Fruit fly (Drosophila melanogaster) whole organism, embryonic: ENCODE measurements around the gene CG32537.

Source experiments
- CG10565 ChIP-seq: fragments of 200-800 bp; sonication (Bioruptor generic); optimal IDR thresholded peaks from 3 replicates; lab custom pipeline; 2016; ENCODE audit warnings: missing biosample characterization, mild to moderate bottlenecking, missing genetic modification characterization
- CG11247 ChIP-seq: fragments of 200-800 bp; sonication (Bioruptor generic); IDR thresholded peaks from 2 replicates; pipeline ENCODE4 v1.3.6; 2022; ENCODE audit warnings: missing biosample characterization, missing genetic modification characterization
- CG11504 ChIP-seq: fragments of 200-800 bp; sonication (Bioruptor generic); optimal IDR thresholded peaks from 3 replicates; lab custom pipeline; 2019; ENCODE audit warnings: missing biosample characterization, mild to moderate bottlenecking, missing genetic modification characterization, moderate library complexity
- CG12744 ChIP-seq: fragments of 200-800 bp; sonication (Bioruptor generic); optimal IDR thresholded peaks from 2 replicates; lab custom pipeline; 2016; ENCODE audit warnings: missing biosample characterization, missing genetic modification characterization
- CG12769 ChIP-seq: fragments of 200-800 bp; sonication (Bioruptor generic); optimal IDR thresholded peaks from 2 replicates; lab custom pipeline; 2019; ENCODE audit warnings: missing biosample characterization, mild to moderate bottlenecking, missing genetic modification characterization, moderate library complexity
- CG12942 ChIP-seq: fragments of 200-800 bp; sonication (Bioruptor generic); optimal IDR thresholded peaks from 3 replicates; lab custom pipeline; 2016; ENCODE audit warnings: missing biosample characterization, missing genetic modification characterization
- CG15073 ChIP-seq: fragments of 200-800 bp; sonication (Bioruptor generic); optimal IDR thresholded peaks from 2 replicates; lab custom pipeline; 2016; ENCODE audit warnings: missing biosample characterization, missing genetic modification characterization
- CG1603 ChIP-seq: fragments of 200-800 bp; sonication (Bioruptor generic); optimal IDR thresholded peaks from 2 replicates; lab custom pipeline; 2019; ENCODE audit warnings: missing biosample characterization, mild to moderate bottlenecking, missing genetic modification characterization, moderate library complexity
- CG4424 ChIP-seq: fragments of 200-800 bp; sonication (Bioruptor generic); optimal IDR thresholded peaks from 3 replicates; lab custom pipeline; 2016; ENCODE audit warnings: missing biosample characterization, missing genetic modification characterization
- CG4854 ChIP-seq: fragments of 200-800 bp; sonication (Bioruptor generic); optimal IDR thresholded peaks from 2 replicates; lab custom pipeline; 2016; ENCODE audit warnings: missing biosample characterization, missing genetic modification characterization, inconsistent platforms
- CG6765 ChIP-seq: fragments of 200-800 bp; sonication (Bioruptor generic); optimal IDR thresholded peaks from 3 replicates; lab custom pipeline; 2017; ENCODE audit warnings: missing biosample characterization, mild to moderate bottlenecking, missing genetic modification characterization
- CG7839 ChIP-seq: fragments of 200-800 bp; sonication (Bioruptor generic); optimal IDR thresholded peaks from 3 replicates; lab custom pipeline; 2018; ENCODE audit warnings: missing biosample characterization, mild to moderate bottlenecking, missing genetic modification characterization, moderate library complexity
- CG8089 ChIP-seq: fragments of 200-800 bp; sonication (Bioruptor generic); optimal IDR thresholded peaks from 3 replicates; lab custom pipeline; 2016; ENCODE audit warnings: missing biosample characterization, missing genetic modification characterization
- CG9817 ChIP-seq: fragments of 200-800 bp; sonication (Bioruptor generic); optimal IDR thresholded peaks from 2 replicates; lab custom pipeline; 2018; ENCODE audit warnings: missing biosample characterization, mild to moderate bottlenecking, missing genetic modification characterization, moderate library complexity
- CHES-1-like ChIP-seq: fragments of 200-800 bp; sonication (Bioruptor generic); optimal IDR thresholded peaks from 2 replicates; lab custom pipeline; 2016; ENCODE audit warnings: missing biosample characterization, missing genetic modification characterization
- D19A ChIP-seq: fragments of 200-800 bp; optimal IDR thresholded peaks from 3 replicates; lab custom pipeline; 2019; ENCODE audit warnings: missing biosample characterization, mild to moderate bottlenecking, missing genetic modification characterization, moderate library complexity
- Deaf1 ChIP-seq: fragments of 200-800 bp; optimal IDR thresholded peaks from 3 replicates; lab custom pipeline; 2019; ENCODE audit warnings: missing biosample characterization, mild to moderate bottlenecking, missing genetic modification characterization, moderate library complexity
- Ets65A ChIP-seq: fragments of 200-800 bp; sonication (Bioruptor generic); peaks from one replicate; lab custom pipeline; 2016; ENCODE audit warnings: missing biosample characterization, missing genetic modification characterization
- Fer1 ChIP-seq: fragments of 200-800 bp; sonication (Bioruptor generic); optimal IDR thresholded peaks from 2 replicates; lab custom pipeline; 2017; ENCODE audit warnings: missing biosample characterization, mild to moderate bottlenecking, missing genetic modification characterization
- Gsc ChIP-seq: fragments of 200-800 bp; sonication (Bioruptor generic); IDR thresholded peaks from 2 replicates; pipeline ENCODE4 v1.3.6; 2022; ENCODE audit warnings: missing biosample characterization, missing genetic modification characterization
- HLHmδ ChIP-seq: fragments of 200-800 bp; sonication (Bioruptor generic); optimal IDR thresholded peaks from 2 replicates; lab custom pipeline; 2018; ENCODE audit warnings: missing biosample characterization, mild to moderate bottlenecking, missing genetic modification characterization, moderate library complexity
- Meics ChIP-seq: fragments of 200-800 bp; sonication (Bioruptor generic); optimal IDR thresholded peaks from 2 replicates; lab custom pipeline; 2017; ENCODE audit warnings: missing biosample characterization, mild to moderate bottlenecking, missing genetic modification characterization
- Neu2 ChIP-seq: fragments of 200-800 bp; sonication (Bioruptor generic); optimal IDR thresholded peaks from 3 replicates; lab custom pipeline; 2016; ENCODE audit warnings: missing biosample characterization, missing genetic modification characterization, borderline replicate concordance
- Ravus ChIP-seq: fragments of 200-800 bp; sonication (Bioruptor generic); IDR thresholded peaks from 2 replicates; pipeline ENCODE4 v1.3.6; 2022; ENCODE audit warnings: missing biosample characterization, missing genetic modification characterization
- Sry-β ChIP-seq: fragments of 200-800 bp; sonication (Bioruptor generic); optimal IDR thresholded peaks from 2 replicates; lab custom pipeline; 2018; ENCODE audit warnings: missing biosample characterization, mild to moderate bottlenecking, missing genetic modification characterization, moderate library complexity
- Ssrp ChIP-seq: fragments of 200-800 bp; sonication (Bioruptor generic); optimal IDR thresholded peaks from 2 replicates; lab custom pipeline; 2018; ENCODE audit warnings: missing biosample characterization, mild to moderate bottlenecking, missing genetic modification characterization, moderate library complexity
- ap ChIP-seq: fragments of 200-800 bp; sonication (Bioruptor generic); IDR thresholded peaks from 2 replicates; pipeline ENCODE4 v1.3.6; 2022; ENCODE audit warnings: missing biosample characterization, missing genetic modification characterization
- bigmax ChIP-seq: fragments of 200-800 bp; sonication (Bioruptor generic); optimal IDR thresholded peaks from 2 replicates; lab custom pipeline; 2018; ENCODE audit warnings: missing biosample characterization, mild to moderate bottlenecking, missing genetic modification characterization
- chm ChIP-seq: fragments of 200-800 bp; sonication (Bioruptor generic); IDR thresholded peaks from 2 replicates; pipeline ENCODE4 v1.3.6; 2022; ENCODE audit warnings: missing biosample characterization, missing genetic modification characterization
- chn ChIP-seq: fragments of 200-800 bp; sonication (Bioruptor generic); optimal IDR thresholded peaks from 2 replicates; lab custom pipeline; 2016; ENCODE audit warnings: missing biosample characterization, missing genetic modification characterization
- croc ChIP-seq: fragments of 200-800 bp; sonication (Bioruptor generic); conservative IDR thresholded peaks from 3 replicates; pipeline ENCODE4 v1.3.6; 2022; ENCODE audit warnings: missing biosample characterization, missing genetic modification characterization
- esg ChIP-seq: fragments of 200-800 bp; sonication (Bioruptor generic); conservative IDR thresholded peaks from 2 replicates; pipeline ENCODE4 v1.3.6; 2022; ENCODE audit warnings: missing biosample characterization, missing genetic modification characterization
- eyg ChIP-seq: fragments of 200-800 bp; sonication (Bioruptor generic); optimal IDR thresholded peaks from 3 replicates; lab custom pipeline; 2016; ENCODE audit warnings: missing biosample characterization, missing genetic modification characterization
- fd96Cb ChIP-seq: fragments of 200-800 bp; sonication (Bioruptor generic); optimal IDR thresholded peaks from 2 replicates; lab custom pipeline; 2018; ENCODE audit warnings: missing biosample characterization, mild to moderate bottlenecking, missing genetic modification characterization, moderate library complexity
- fu2 ChIP-seq: fragments of 200-800 bp; sonication (Bioruptor generic); optimal IDR thresholded peaks from 2 replicates; lab custom pipeline; 2016; ENCODE audit warnings: missing biosample characterization, missing genetic modification characterization
- ham ChIP-seq: fragments of 200-800 bp; sonication (Bioruptor generic); IDR thresholded peaks from 2 replicates; pipeline ENCODE4 v1.3.6; 2022; ENCODE audit warnings: missing biosample characterization, missing genetic modification characterization
- nom ChIP-seq: fragments of 200-800 bp; sonication (Bioruptor generic); optimal IDR thresholded peaks from 2 replicates; lab custom pipeline; 2017; ENCODE audit warnings: missing biosample characterization, missing genetic modification characterization, mild to moderate bottlenecking, moderate library complexity, missing genetic modification reagents
- oc ChIP-seq: fragments of 200-800 bp; sonication (Bioruptor generic); optimal IDR thresholded peaks from 2 replicates; lab custom pipeline; 2018; ENCODE audit warnings: missing biosample characterization, mild to moderate bottlenecking, missing genetic modification characterization, moderate library complexity
- otp ChIP-seq: fragments of 200-800 bp; sonication (Bioruptor generic); IDR thresholded peaks from 3 replicates; pipeline ENCODE4, ENCODE4 v1.3.6; 2022; ENCODE audit warnings: missing biosample characterization, missing genetic modification characterization
- pb ChIP-seq: fragments of 200-800 bp; sonication (Bioruptor generic); optimal IDR thresholded peaks from 3 replicates; lab custom pipeline; 2016; ENCODE audit warnings: missing biosample characterization, missing genetic modification characterization
- scrt ChIP-seq: fragments of 200-800 bp; sonication (Bioruptor generic); optimal IDR thresholded peaks from 2 replicates; lab custom pipeline; 2018; ENCODE audit warnings: missing biosample characterization, mild to moderate bottlenecking, missing genetic modification characterization, moderate library complexity
- sens ChIP-seq: fragments of 200-800 bp; sonication (Bioruptor generic); peaks from one replicate; lab custom pipeline; 2016; ENCODE audit warnings: missing biosample characterization, missing genetic modification characterization
- shn ChIP-seq: fragments of 200-800 bp; sonication (Bioruptor generic); optimal IDR thresholded peaks from 3 replicates; lab custom pipeline; 2016; ENCODE audit warnings: missing biosample characterization, missing genetic modification characterization
- sug ChIP-seq: fragments of 200-800 bp; optimal IDR thresholded peaks from 2 replicates; lab custom pipeline; 2019; ENCODE audit warnings: missing biosample characterization, mild to moderate bottlenecking, missing genetic modification characterization, moderate library complexity
- tgo ChIP-seq: fragments of 200-800 bp; sonication (Bioruptor generic); IDR thresholded peaks from 3 replicates; pipeline ENCODE4 v1.3.6; 2022; ENCODE audit warnings: missing biosample characterization, missing genetic modification characterization
- tx ChIP-seq: fragments of 200-800 bp; sonication (Bioruptor generic); optimal IDR thresholded peaks from 2 replicates; lab custom pipeline; 2016; ENCODE audit warnings: missing biosample characterization, missing genetic modification characterization
- usp ChIP-seq: fragments of >200 bp; optimal IDR thresholded peaks from 2 replicates; lab custom pipeline; 2017; ENCODE audit warnings: missing biosample characterization, missing genetic modification characterization
- zen ChIP-seq: fragments of 200-800 bp; sonication (Bioruptor generic); optimal IDR thresholded peaks from 3 replicates; lab custom pipeline; 2018; ENCODE audit warnings: missing biosample characterization, mild to moderate bottlenecking, missing genetic modification characterization, moderate library complexity
- zfh1 ChIP-seq: fragments of 200-800 bp; sonication (Bioruptor generic); IDR thresholded peaks from 3 replicates; pipeline ENCODE4 v1.3.6; 2022; ENCODE audit warnings: missing biosample characterization, missing genetic modification characterization

CG32537 gene

dm6 chrX:19305172-19305571, 28.8 kb upstream of the CG32537 start:
- no peak for TF ChIP-seq CG4854 (GFP tag; lab: Kevin White, UChicago)
- no peak for TF ChIP-seq eyg
- no peak for TF ChIP-seq CG7839 (tag; lab: Kevin White, UChicago)
- TF ChIP-seq sug (tag; lab: Kevin White, UChicago): peak; percentile 40
- TF ChIP-seq Deaf1: peak; percentile 64
- TF ChIP-seq Ets65A (GFP tag; lab: Kevin White, UChicago): peak; percentile 62

DNA sequence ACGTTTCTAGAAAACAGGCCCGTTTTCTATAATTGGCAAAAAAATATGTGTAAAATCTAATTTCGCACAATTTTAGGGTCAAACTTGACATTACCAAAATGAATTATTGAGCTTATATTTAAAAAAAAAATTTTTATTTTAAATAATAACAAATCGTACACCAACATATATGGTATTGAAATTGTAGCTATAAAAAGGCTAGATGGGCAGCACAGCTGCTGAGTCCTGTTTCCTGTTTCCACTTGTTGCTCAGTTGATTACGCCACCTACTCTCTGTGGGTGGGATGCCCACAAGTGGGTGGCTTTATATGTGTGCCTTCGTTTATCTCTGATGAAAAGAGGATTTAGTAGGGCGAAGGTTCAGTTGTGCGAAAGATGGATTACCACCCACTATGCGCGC, 23.0 kb upstream of the CG32537 start:
- peak; percentile 73 for TF ChIP-seq Sry-β
- TF ChIP-seq scrt (GFP tag; lab: Kevin White, UChicago): peak; percentile 69
- no peak for TF ChIP-seq CG15073 (GFP tag; lab: Kevin White, UChicago)

DNA sequence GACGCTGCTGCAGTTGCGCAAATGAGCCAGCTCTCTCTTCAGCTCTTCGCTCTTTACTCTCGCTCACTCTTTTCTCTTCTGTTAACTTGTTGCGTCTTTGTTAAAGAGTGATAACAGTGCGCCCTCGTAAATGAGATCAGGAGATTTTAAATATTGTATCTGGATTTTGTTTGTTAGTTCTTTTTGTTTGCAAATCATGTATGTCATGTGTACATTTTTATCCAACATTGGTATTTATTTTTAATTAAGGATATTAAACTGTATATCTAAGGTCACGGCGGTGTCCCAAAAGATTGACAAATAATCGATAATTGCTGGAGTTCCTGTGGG, 22.4 kb upstream of the CG32537 start:
- TF ChIP-seq oc (tag; lab: Kevin White, UChicago) (peak; percentile 22), Ssrp (peak; percentile 24), CG1603 (tag; lab: Kevin White, UChicago) (peak; percentile 35), Meics (GFP tag; lab: Kevin White, UChicago) (no peak), HLHmδ (GFP tag; lab: Kevin White, UChicago) (no peak), usp (GFP tag; lab: Kevin White, UChicago) (no peak), shn (GFP tag; lab: Kevin White, UChicago) (peak; percentile 18), CG6765 (GFP tag; lab: Kevin White, UChicago) (no peak), D19A (peak; percentile 18), fu2 (GFP tag; lab: Kevin White, UChicago) (no peak), esg (GFP tag; lab: Robert Waterston, UW) (no peak; the same call in 1 of the 2 replicates), CG12942 (peak; percentile 20), CG11247 (GFP tag; lab: Robert Waterston, UW) (0 out of 2 replicates have a peak, but pooled peaks have one; percentile 35), CG9817 (tag; lab: Kevin White, UChicago) (no peak), sens (GFP tag; lab: Kevin White, UChicago) (peak; percentile 89), fd96Cb (tag; lab: Kevin White, UChicago) (peak; percentile 47), zen (tag; lab: Kevin White, UChicago) (no peak), chn (GFP tag; lab: Kevin White, UChicago) (peak; percentile 65), croc (GFP tag; lab: Robert Waterston, UW) (0 out of 3 replicates have a peak, but pooled peaks have one; percentile 24), CG4424 (GFP tag; lab: Kevin White, UChicago) (peak; percentile 11), CG8089 (GFP tag; lab: Kevin White, UChicago) (no peak), Neu2 (GFP tag; lab: Kevin White, UChicago) (peak; percentile 1), ap (no peak), nom (GFP tag; lab: Kevin White, UChicago) (no peak), CG12769 (peak; percentile 17), chm (GFP tag; lab: Robert Waterston, UW) (peak; percentile 84), Ravus (GFP tag; lab: Robert Waterston, UW) (no peak), CG10565 (no peak), tgo (GFP tag; lab: Robert Waterston, UW) (peak; percentile 30; the same call in 1 of the 3 replicates), bigmax (GFP tag; lab: Kevin White, UChicago) (no peak), CG11504 (tag; lab: Kevin White, UChicago) (peak; percentile 48), Gsc (GFP tag; lab: Robert Waterston, UW) (no peak), ham (no peak), otp (GFP tag; lab: Robert Waterston, UW) (peak; percentile 48; the same call in 1 of the 3 replicates), zfh1 (GFP tag; lab: Robert Waterston, UW) (peak; percentile 82), CG12744 (peak; percentile 7), CHES-1-like (GFP tag; lab: Kevin White, UChicago) (peak; percentile 2), tx (GFP tag; lab: Kevin White, UChicago) (no peak), Fer1 (GFP tag; lab: Kevin White, UChicago) (no peak), pb (GFP tag; lab: Kevin White, UChicago) (no peak)
